Fruit fly (Drosophila melanogaster) ovary, adult (tissue): ENCODE measurements around the gene Pen.

Experiments
- CG17801 ChIP-seq: fragments of 200-800 bp; optimal IDR thresholded peaks from 2 replicates; lab custom pipeline; 2019; ENCODE audit warnings: missing biosample characterization, mild to moderate bottlenecking, missing genetic modification characterization, moderate library complexity; ENCODE audit not compliant: partially characterized antibody

Pen gene

dm6 chr2L:10093788-10094187, 37.1 kb downstream of the Pen start, which contains the start of gene CG34109:
CG34109 (plus strand) TSS chr2L:10094088.
- TF ChIP-seq CG17801 (GFP tag; lab: Kevin White, UChicago): no peak

dm6 chr2L:10096127-10096526, 39.4 kb downstream of the Pen start:
- no peak for TF ChIP-seq CG17801 (GFP tag; lab: Kevin White, UChicago)

- TF ChIP-seq CG17801 (GFP tag; lab: Kevin White, UChicago): no peak
Observed at dm6 chr2L:10108749-10109148, 52.0 kb downstream of the Pen start.
